Worm (Caenorhabditis elegans) whole organism, L4 larva: ENCODE results near the gene F41E6.17.
A peak's percentile ranks its signal among the peaks of the same experiment; 100 is the strongest.

Experiments used
- F10B5.3 ChIP-seq: sonication (generic microtip); optimal IDR thresholded peaks from 2 replicates; lab custom pipeline; 2016; ENCODE audit warnings: mild to moderate bottlenecking, missing genetic modification characterization, missing compliant biosample characterization
- F26F4.8 ChIP-seq: fragments of 200-800 bp; sonication (Bioruptor generic); conservative IDR thresholded peaks from 2 replicates; pipeline ENCODE4 v1.3.6; 2022; ENCODE audit warnings: missing genetic modification characterization, missing compliant biosample characterization
- F37D6.2 ChIP-seq: sonication (generic microtip); optimal IDR thresholded peaks from 2 replicates; lab custom pipeline; 2016; ENCODE audit warnings: mild to moderate bottlenecking, missing genetic modification characterization, missing compliant biosample characterization
- F44E2.7 ChIP-seq: fragments of 200-800 bp; sonication (Bioruptor generic); IDR thresholded peaks from 2 replicates; pipeline ENCODE4 v2.1.2; 2022; ENCODE audit warnings: missing genetic modification characterization, missing compliant biosample characterization
- F49E8.2 ChIP-seq: sonication (generic microtip); optimal IDR thresholded peaks from 2 replicates; lab custom pipeline; 2016; ENCODE audit warnings: missing compliant biosample characterization, mild to moderate bottlenecking, missing genetic modification characterization, borderline replicate concordance
- T26A8.4 ChIP-seq: fragments of 200-800 bp; sonication (Bioruptor generic); IDR thresholded peaks from 2 replicates; pipeline ENCODE4 v1.3.6; 2022; ENCODE audit warnings: missing genetic modification characterization, missing compliant biosample characterization
- aha-1 ChIP-seq: fragments of 150-350 bp; peaks from one replicate; lab custom pipeline; 2014; ENCODE audit warnings: missing biosample characterization, missing genetic modification characterization
- aly-2 ChIP-seq: sonication (generic microtip); optimal IDR thresholded peaks from 2 replicates; lab custom pipeline; 2018; ENCODE audit warnings: missing biosample characterization, missing genetic modification characterization
- ceh-62 ChIP-seq: sonication (generic microtip); optimal IDR thresholded peaks from 2 replicates; lab custom pipeline; 2017; ENCODE audit warnings: missing biosample characterization, missing genetic modification characterization
- ceh-82 ChIP-seq: sonication (generic microtip); optimal IDR thresholded peaks from 2 replicates; lab custom pipeline; 2017; ENCODE audit warnings: missing biosample characterization, missing genetic modification characterization
- cey-2 ChIP-seq: sonication (generic microtip); optimal IDR thresholded peaks from 3 replicates; lab custom pipeline; 2017; ENCODE audit warnings: missing genetic modification characterization, mild to moderate bottlenecking, missing compliant biosample characterization, antibody characterized with exemption, borderline replicate concordance; ENCODE audit not compliant: insufficient read depth
- ctbp-1 ChIP-seq: fragments of 200-800 bp; sonication (Bioruptor generic); IDR thresholded peaks from 2 replicates; pipeline ENCODE4 v1.3.6; 2022; ENCODE audit warnings: missing genetic modification reagents, missing genetic modification characterization, missing compliant biosample characterization
- dpl-1 ChIP-seq: fragments of 150-350 bp; optimal IDR thresholded peaks from 2 replicates; lab custom pipeline; 2014; ENCODE audit warnings: missing biosample characterization, missing genetic modification reagents, missing genetic modification characterization
- gei-8 ChIP-seq: fragments of 200-800 bp; sonication (Bioruptor generic); optimal IDR thresholded peaks from 2 replicates; lab custom pipeline; 2018; ENCODE audit warnings: mild to moderate bottlenecking, missing genetic modification characterization, missing compliant biosample characterization
- hlh-11 ChIP-seq: fragments of 200-800 bp; sonication (Bioruptor generic); optimal IDR thresholded peaks from 2 replicates; lab custom pipeline; 2018; ENCODE audit warnings: mild to moderate bottlenecking, missing genetic modification characterization, missing compliant biosample characterization
- jun-1 ChIP-seq: fragments of 150-350 bp; optimal IDR thresholded peaks from 2 replicates; lab custom pipeline; 2014; ENCODE audit warnings: missing biosample characterization, missing genetic modification reagents, missing genetic modification characterization
- lin-29 ChIP-seq: fragments of 200-800 bp; sonication (Bioruptor generic); IDR thresholded peaks from 2 replicates; pipeline ENCODE4 v1.3.6; 2022; ENCODE audit warnings: missing genetic modification reagents, missing genetic modification characterization, missing compliant biosample characterization
- mdl-1 ChIP-seq, 2 experiments: fragments of 150-350 bp in 1 of 2; sonication (generic microtip) in 1 of 2; optimal IDR thresholded peaks; 2 replicates each; lab custom pipeline; 2014 to 2017; ENCODE audit warnings: missing biosample characterization in 2 of 2, missing genetic modification characterization in 2 of 2
- mdt-29 ChIP-seq: fragments of 200-800 bp; sonication (Bioruptor generic); IDR thresholded peaks from 2 replicates; pipeline ENCODE4 v1.3.6; 2022; ENCODE audit warnings: missing genetic modification reagents, missing genetic modification characterization, missing compliant biosample characterization
- mep-1 ChIP-seq: fragments of 150-350 bp; sonication (generic microtip); optimal IDR thresholded peaks from 3 replicates; lab custom pipeline; 2014; ENCODE audit warnings: missing biosample characterization, missing genetic modification characterization
- nhr-10 ChIP-seq: fragments of 150-350 bp; optimal IDR thresholded peaks from 2 replicates; lab custom pipeline; 2014; ENCODE audit warnings: missing biosample characterization, missing genetic modification characterization
- nhr-11 ChIP-seq: fragments of 150-350 bp; optimal IDR thresholded peaks from 2 replicates; lab custom pipeline; 2014; ENCODE audit warnings: missing biosample characterization, missing genetic modification characterization
- nhr-111 ChIP-seq: fragments of 200-800 bp; sonication (Bioruptor generic); optimal IDR thresholded peaks from 2 replicates; lab custom pipeline; 2018; ENCODE audit warnings: mild to moderate bottlenecking, missing genetic modification characterization, missing compliant biosample characterization
- nhr-42 ChIP-seq: fragments of 200-800 bp; sonication (Bioruptor generic); IDR thresholded peaks from 2 replicates; pipeline ENCODE4 v1.3.6; 2022; ENCODE audit warnings: missing genetic modification characterization, missing compliant biosample characterization
- nhr-48 ChIP-seq: sonication (generic microtip); optimal IDR thresholded peaks from 2 replicates; lab custom pipeline; 2016; ENCODE audit warnings: mild to moderate bottlenecking, missing genetic modification characterization, missing compliant biosample characterization
- nhr-77 ChIP-seq: fragments of 150-350 bp; optimal IDR thresholded peaks from 2 replicates; lab custom pipeline; 2014; ENCODE audit warnings: missing biosample characterization, missing genetic modification characterization
- php-3 ChIP-seq: fragments of 200-800 bp; sonication (Bioruptor generic); IDR thresholded peaks from 2 replicates; pipeline ENCODE4 v1.3.6; 2022; ENCODE audit warnings: missing genetic modification reagents, missing genetic modification characterization, missing compliant biosample characterization
- spr-3 ChIP-seq: fragments of 200-800 bp; sonication (Bioruptor generic); optimal IDR thresholded peaks from 2 replicates; lab custom pipeline; 2018; ENCODE audit warnings: mild to moderate bottlenecking, missing genetic modification characterization, missing compliant biosample characterization
- tag-97 ChIP-seq: fragments of 200-800 bp; sonication (Bioruptor generic); IDR thresholded peaks from 2 replicates; pipeline ENCODE4 v1.3.6; 2022; ENCODE audit warnings: missing genetic modification characterization, missing compliant biosample characterization
- unc-62 ChIP-seq, 3 experiments: fragments of 150-350 bp in 1 of 3; sonication (generic microtip); optimal IDR thresholded peaks in 2 of 3; peaks in 1 of 3; 1 replicate in 1 of 3; 2 replicates in 2 of 3; lab custom pipeline; 2014 to 2017; ENCODE audit warnings: missing biosample characterization in 3 of 3, missing genetic modification characterization in 3 of 3, missing genetic modification reagents in 3 of 3, missing genotype in 1 of 3
- ztf-11 ChIP-seq: fragments of 150-350 bp; optimal IDR thresholded peaks from 2 replicates; lab custom pipeline; 2014; ENCODE audit warnings: missing biosample characterization, missing genetic modification characterization

The F41E6.17 gene

DNA sequence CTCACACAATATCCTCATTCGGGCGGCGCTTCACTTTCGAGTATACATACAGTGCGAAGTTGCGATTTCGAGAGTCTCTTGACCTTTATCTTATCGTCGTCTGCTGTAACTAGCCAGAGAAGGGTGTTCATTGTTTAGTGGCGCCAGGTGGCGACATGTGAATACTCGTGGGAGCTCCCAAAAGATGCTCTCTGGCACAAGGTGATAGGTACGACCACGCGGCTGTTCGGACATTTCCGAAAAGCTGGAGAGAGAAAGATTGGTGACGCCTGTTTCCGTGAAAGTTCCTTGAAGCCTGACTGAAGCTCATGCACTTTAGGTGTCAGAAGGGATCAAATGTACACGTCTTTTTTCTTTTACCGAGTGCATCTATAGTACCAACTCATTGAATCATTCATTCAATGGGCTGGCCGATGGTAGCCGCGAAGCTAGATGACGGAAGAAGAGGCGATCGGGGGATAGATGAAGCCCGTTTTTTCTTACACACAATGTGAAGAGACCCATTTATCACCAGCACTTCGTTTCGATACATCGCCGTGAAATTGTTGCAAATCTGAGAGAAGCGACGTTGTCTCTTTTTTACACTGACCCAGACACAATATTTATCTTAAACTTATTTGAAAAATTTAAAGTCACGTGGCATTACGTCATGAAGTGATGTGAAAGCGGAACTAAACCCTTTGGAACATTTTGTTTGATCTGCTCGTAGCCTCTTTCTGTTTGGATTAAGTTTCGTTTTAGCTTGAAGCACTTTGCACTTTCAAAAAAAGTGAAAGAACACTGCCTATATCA is 43.5 kb downstream of the F41E6.17 start (continued):
- TF ChIP-seq lin-29 (GFP tag; lab: Robert Waterston, UW) (no peak), tag-97 (GFP tag; lab: Robert Waterston, UW) (no peak), unc-62 (GFP tag; optimal IDR thresholded peaks at IDR 0.05 in 1 of 2; lab: Kevin White, UChicago) (peak in 1 of 2 experiments; percentile 67), unc-62 (tag; optimal IDR thresholded peaks at IDR 0.05; lab: Kevin White, UChicago) (no peak), F49E8.2 (no peak), nhr-48 (no peak), cey-2 (tag; lab: Kevin White, UChicago) (no peak), hlh-11 (tag; lab: Kevin White, UChicago) (peak; percentile 38), nhr-111 (GFP tag; lab: Kevin White, UChicago) (no peak), jun-1 (tag; lab: Kevin White, UChicago) (no peak), ceh-82 (tag; lab: Kevin White, UChicago) (no peak)

DNA sequence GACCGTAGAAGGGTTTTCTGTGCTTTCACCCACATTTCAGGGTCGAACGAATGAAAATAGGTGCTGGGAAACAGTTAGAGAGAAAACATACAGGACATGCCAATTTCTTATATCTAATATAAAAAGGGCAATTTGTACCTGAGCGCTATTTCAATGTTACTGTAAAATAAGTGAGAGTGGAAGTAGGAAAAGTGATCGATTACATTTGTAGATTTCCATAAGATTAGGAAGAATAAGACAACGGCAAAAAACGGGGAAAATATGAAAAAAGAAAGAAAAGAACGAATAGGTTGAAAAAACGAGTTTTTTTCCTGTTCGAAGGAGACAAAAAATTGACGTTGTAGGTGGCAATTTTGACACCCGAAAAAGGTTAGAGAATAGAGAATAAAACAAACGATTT is 44.3 kb downstream of the F41E6.17 start:
- TF ChIP-seq F44E2.7 (GFP tag; lab: Robert Waterston, UW) (no peak), aha-1 (tag; lab: Kevin White, UChicago) (no peak), F49E8.2 (no peak), mdl-1 (tag; optimal IDR thresholded peaks at IDR 0.05; lab: Kevin White, UChicago) (no peak), ctbp-1 (no peak), F37D6.2 (tag; lab: Kevin White, UChicago) (no peak), spr-3 (no peak), unc-62 (GFP tag; optimal IDR thresholded peaks at IDR 0.05 in 1 of 2; lab: Kevin White, UChicago) (peak in 1 of 2 experiments; percentile 28), unc-62 (tag; optimal IDR thresholded peaks at IDR 0.05; lab: Kevin White, UChicago) (no peak), nhr-42 (no peak)

DNA sequence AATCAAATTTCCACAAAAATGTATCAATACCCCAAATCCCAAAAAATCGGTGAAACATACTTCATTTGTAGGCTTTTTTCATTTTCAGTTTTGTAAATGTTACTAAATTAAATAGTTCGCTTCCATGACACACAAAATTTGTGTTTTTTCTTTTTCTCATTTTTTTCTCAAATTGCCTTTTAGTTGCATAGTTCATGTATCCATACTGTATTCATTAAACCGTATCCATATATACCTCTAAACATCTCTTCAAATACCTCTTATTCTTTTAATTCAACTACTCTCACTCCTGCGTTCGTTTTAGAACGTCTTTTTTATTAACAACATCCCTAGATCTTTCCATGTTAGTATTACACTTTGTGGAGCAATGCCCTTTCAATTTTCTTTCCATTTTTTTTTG is 46.9 kb downstream of the F41E6.17 start:
- TF ChIP-seq aha-1 (tag; lab: Kevin White, UChicago) (peak; percentile 95), ceh-62 (no peak), dpl-1 (GFP tag; lab: Kevin White, UChicago) (no peak), aly-2 (tag; lab: Kevin White, UChicago) (no peak)

ce11 chrV:8671568-8672123 is 47.7 kb downstream of the F41E6.17 start:
- TF ChIP-seq php-3 (GFP tag; lab: Robert Waterston, UW) (no peak), F26F4.8 (no peak), aha-1 (tag; lab: Kevin White, UChicago) (peak; percentile 52), F10B5.3 (tag; lab: Kevin White, UChicago) (no peak), mdt-29 (GFP tag; lab: Robert Waterston, UW) (no peak), T26A8.4 (GFP tag; lab: Robert Waterston, UW) (no peak), lin-29 (GFP tag; lab: Robert Waterston, UW) (no peak), gei-8 (GFP tag; lab: Kevin White, UChicago) (no peak), nhr-10 (tag; lab: Kevin White, UChicago) (peak; percentile 44), mep-1 (tag; lab: Kevin White, UChicago) (no peak), nhr-77 (tag; lab: Kevin White, UChicago) (peak; percentile 14), unc-62 (GFP tag; optimal IDR thresholded peaks at IDR 0.05 in 1 of 2; lab: Kevin White, UChicago) (peak in 1 of 2 experiments; percentile 32), unc-62 (tag; optimal IDR thresholded peaks at IDR 0.05; lab: Kevin White, UChicago) (no peak), ztf-11 (tag; lab: Kevin White, UChicago) (no peak)
- TF ChIP-seq, all 104 proteins: peak for 4

DNA sequence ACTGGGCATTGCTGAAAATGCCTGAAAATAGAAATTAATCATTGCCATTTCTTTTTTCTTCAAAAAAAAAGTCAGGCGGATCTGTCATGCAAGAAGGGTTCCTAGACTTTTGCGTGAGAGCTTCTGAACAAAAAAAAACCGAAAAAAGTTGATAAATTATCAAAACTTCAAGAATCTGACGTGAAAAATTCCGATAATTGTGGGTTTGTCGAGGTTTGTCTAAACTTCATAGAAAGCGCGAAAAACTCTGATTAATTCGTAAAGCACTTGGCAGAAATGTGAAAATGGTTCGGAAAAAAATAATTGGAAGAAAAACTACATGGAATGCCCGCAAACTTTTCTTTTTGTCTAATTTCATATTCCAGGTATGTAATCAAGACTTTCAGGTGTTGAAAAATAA is 49.6 kb downstream of the F41E6.17 start, which contains the start of gene ZC190.5:
Gene ZC190.5 (minus strand): TSS at position 101 of the 400 bp plus-strand sequence.
- no peak for TF ChIP-seq nhr-11
- peak; percentile 37 for TF ChIP-seq aha-1 (tag; lab: Kevin White, UChicago)
- TF ChIP-seq, all 104 proteins: peak for 1
